Fruit fly (Drosophila melanogaster) whole organism, pupa: ENCODE results near the gene Fuca.

Experiments used
- CG12605 ChIP-seq: fragments of 200-800 bp; sonication (Bioruptor generic); IDR thresholded peaks from 2 replicates; pipeline ENCODE4 v1.3.6; 2022; ENCODE audit warnings: missing biosample characterization, missing genetic modification characterization
- CG14655 ChIP-seq: fragments of 200-800 bp; sonication (Bioruptor generic); optimal IDR thresholded peaks from 3 replicates; lab custom pipeline; 2017; ENCODE audit warnings: mild to moderate bottlenecking, missing biosample characterization, missing genetic modification reagents, missing genetic modification characterization
- CG17806 ChIP-seq: fragments of 200-800 bp; sonication (Bioruptor generic); optimal IDR thresholded peaks from 2 replicates; lab custom pipeline; 2018; ENCODE audit warnings: missing biosample characterization, mild to moderate bottlenecking, missing genetic modification characterization, moderate library complexity
- CG32121 ChIP-seq: fragments of 200-800 bp; sonication (Bioruptor generic); IDR thresholded peaks from 2 replicates; pipeline ENCODE4 v1.3.6; 2022; ENCODE audit warnings: missing biosample characterization, missing genetic modification characterization
- CG4496 ChIP-seq: fragments of 200-800 bp; sonication (Bioruptor generic); IDR thresholded peaks from 3 replicates; pipeline ENCODE4 v1.3.6; 2022; ENCODE audit warnings: missing biosample characterization, missing genetic modification characterization
- CG8159 ChIP-seq: fragments of 200-800 bp; sonication (Bioruptor generic); optimal IDR thresholded peaks from 3 replicates; lab custom pipeline; 2018; ENCODE audit warnings: missing biosample characterization, mild to moderate bottlenecking, missing genetic modification characterization, moderate library complexity
- CG8301 ChIP-seq: fragments of 200-800 bp; sonication (Bioruptor generic); optimal IDR thresholded peaks from 2 replicates; lab custom pipeline; 2018; ENCODE audit warnings: missing biosample characterization, mild to moderate bottlenecking, missing genetic modification characterization
- CG9948 ChIP-seq: fragments of 200-800 bp; sonication (Bioruptor generic); optimal IDR thresholded peaks from 2 replicates; lab custom pipeline; 2018; ENCODE audit warnings: missing biosample characterization, mild to moderate bottlenecking, missing genetic modification characterization, moderate library complexity
- D1 ChIP-seq: fragments of 200-800 bp; sonication (Bioruptor generic); optimal IDR thresholded peaks from 2 replicates; lab custom pipeline; 2018; ENCODE audit warnings: missing biosample characterization, mild to moderate bottlenecking, missing genetic modification characterization, moderate library complexity
- EcR ChIP-seq: fragments of 200-800 bp; sonication (Bioruptor generic); optimal IDR thresholded peaks from 3 replicates; lab custom pipeline; 2019; ENCODE audit warnings: missing biosample characterization, missing genetic modification characterization, mild to moderate bottlenecking, moderate library complexity, missing genetic modification reagents
- Ets98B ChIP-seq: fragments of 200-800 bp; sonication (Bioruptor generic); IDR thresholded peaks from 2 replicates; pipeline ENCODE4 v1.3.6; 2022; ENCODE audit warnings: missing biosample characterization, missing genetic modification characterization
- Pif1B ChIP-seq: fragments of 200-800 bp; sonication (Bioruptor generic); optimal IDR thresholded peaks from 3 replicates; lab custom pipeline; 2016; ENCODE audit warnings: missing biosample characterization, missing genetic modification characterization
- Snoo ChIP-seq: fragments of 200-800 bp; sonication (Bioruptor generic); optimal IDR thresholded peaks from 3 replicates; lab custom pipeline; 2017; ENCODE audit warnings: missing biosample characterization, mild to moderate bottlenecking, missing genetic modification characterization, inconsistent platforms
- gl ChIP-seq: fragments of 200-800 bp; sonication (Bioruptor generic); optimal IDR thresholded peaks from 2 replicates; lab custom pipeline; 2018; ENCODE audit warnings: missing biosample characterization, mild to moderate bottlenecking, missing genetic modification characterization

DNA sequence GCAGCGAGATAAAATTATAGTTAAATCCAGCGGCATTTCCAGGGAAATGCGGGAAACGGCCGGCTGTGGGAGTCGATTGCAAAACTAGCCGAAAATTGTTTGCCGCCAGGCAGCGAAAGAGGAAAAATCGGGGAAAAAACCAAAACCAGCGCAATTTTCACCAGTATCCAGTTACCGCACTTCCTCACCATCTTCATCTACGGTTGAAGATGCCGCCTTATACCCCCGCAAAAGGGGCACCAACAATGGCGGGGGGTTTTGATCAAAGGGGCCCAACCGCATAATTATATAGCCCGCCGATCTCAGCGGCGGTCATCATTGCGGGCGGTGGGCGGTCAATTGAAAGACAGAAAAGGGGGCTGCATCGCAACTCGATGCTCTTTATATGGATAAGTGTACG, 25.5 kb upstream of the Fuca start:
- TF ChIP-seq CG14655 (no peak), CG8159 (tag; lab: Kevin White, UChicago) (no peak), EcR (GFP tag; lab: Kevin White, UChicago) (no peak), gl (tag; lab: Kevin White, UChicago) (no peak), CG8301 (tag; lab: Kevin White, UChicago) (no peak), CG12605 (GFP tag; lab: Robert Waterston, UW) (no peak), Pif1B (GFP tag; lab: Kevin White, UChicago) (no peak), CG17806 (tag; lab: Kevin White, UChicago) (no peak), CG4496 (no peak), CG9948 (no peak), D1 (no peak), CG32121 (GFP tag; lab: Robert Waterston, UW) (no peak), Snoo (tag; lab: Kevin White, UChicago) (no peak), Ets98B (GFP tag; lab: Robert Waterston, UW) (no peak)
